Worm (Caenorhabditis elegans) whole organism, early embryonic: ENCODE measurements around the gene M02F4.1.

ENCODE experiments used
- B0310.2 ChIP-seq: sonication (generic microtip); optimal IDR thresholded peaks from 2 replicates; lab custom pipeline; 2016; ENCODE audit warnings: mild to moderate bottlenecking, missing genetic modification characterization, missing compliant biosample characterization
- F13C5.2 ChIP-seq: sonication (generic microtip); optimal IDR thresholded peaks from 2 replicates; lab custom pipeline; 2017; ENCODE audit warnings: mild to moderate bottlenecking, missing genetic modification characterization, inconsistent platforms, missing compliant biosample characterization
- aly-1 ChIP-seq: sonication (generic microtip); optimal IDR thresholded peaks from 2 replicates; lab custom pipeline; 2016; ENCODE audit warnings: missing genetic modification characterization, missing compliant biosample characterization
- ama-1 ChIP-seq: fragments of 150-350 bp; optimal IDR thresholded peaks from 2 replicates; lab custom pipeline; 2014
- ceh-13 ChIP-seq: fragments of 200-800 bp; sonication (Bioruptor generic); optimal IDR thresholded peaks from 2 replicates; lab custom pipeline; 2018; ENCODE audit warnings: mild to moderate bottlenecking, missing genetic modification characterization, missing compliant biosample characterization
- ceh-36 ChIP-seq: sonication (generic microtip); optimal IDR thresholded peaks from 2 replicates; lab custom pipeline; 2016; ENCODE audit warnings: missing genetic modification characterization, inconsistent platforms, missing compliant biosample characterization
- ets-7 ChIP-seq: sonication (generic microtip); optimal IDR thresholded peaks from 2 replicates; lab custom pipeline; 2016; ENCODE audit warnings: missing genotype, missing genetic modification characterization, missing compliant biosample characterization
- flt-1 ChIP-seq: fragments of 200-800 bp; sonication (Bioruptor generic); IDR thresholded peaks from 2 replicates; pipeline ENCODE4 v1.3.6; 2022; ENCODE audit warnings: missing genetic modification characterization, missing compliant biosample characterization
- hmbx-1 ChIP-seq: sonication (generic microtip); optimal IDR thresholded peaks from 2 replicates; lab custom pipeline; 2016; ENCODE audit warnings: mild to moderate bottlenecking, missing genetic modification characterization, missing compliant biosample characterization
- hmg-4 ChIP-seq: fragments of 200-800 bp; sonication (Bioruptor generic); optimal IDR thresholded peaks from 2 replicates; lab custom pipeline; 2018; ENCODE audit warnings: mild to moderate bottlenecking, missing genetic modification characterization, missing compliant biosample characterization
- hnd-1 ChIP-seq: sonication (generic microtip); optimal IDR thresholded peaks from 2 replicates; lab custom pipeline; 2016; ENCODE audit warnings: missing genetic modification characterization, missing compliant biosample characterization
- pes-1 ChIP-seq: fragments of 200-800 bp; sonication (Bioruptor generic); IDR thresholded peaks from 2 replicates; pipeline ENCODE4 v1.3.6; 2022; ENCODE audit warnings: missing genetic modification reagents, missing genetic modification characterization, missing compliant biosample characterization
- scrt-1 ChIP-seq: fragments of 200-800 bp; sonication (Bioruptor generic); IDR thresholded peaks from 2 replicates; pipeline ENCODE4 v1.3.6; 2022; ENCODE audit warnings: missing genetic modification characterization, missing compliant biosample characterization
- sea-1 ChIP-seq: fragments of 200-800 bp; sonication (Bioruptor generic); conservative IDR thresholded peaks from 2 replicates; pipeline ENCODE4 v1.3.6; 2022; ENCODE audit warnings: missing genetic modification characterization, missing compliant biosample characterization
- tbx-11 ChIP-seq: fragments of 200-800 bp; sonication (Bioruptor generic); IDR thresholded peaks from 2 replicates; pipeline ENCODE4 v1.3.6; 2022; ENCODE audit warnings: missing genetic modification characterization, missing compliant biosample characterization
- tbx-37 ChIP-seq: fragments of 200-800 bp; sonication (Bioruptor generic); conservative IDR thresholded peaks from 2 replicates; pipeline ENCODE4 v1.3.6; 2022; ENCODE audit warnings: missing genetic modification reagents, missing genetic modification characterization, missing compliant biosample characterization
- tra-4 ChIP-seq: sonication (generic microtip); optimal IDR thresholded peaks from 2 replicates; lab custom pipeline; 2017; ENCODE audit warnings: missing genetic modification characterization, missing compliant biosample characterization

M02F4.1 gene

ce11 chrX:3009190-3009589 is 19.7 kb downstream of the M02F4.1 start, which contains the start of gene Y48D7A.1:
Gene Y48D7A.1 (plus strand): TSS chrX:3009490.
- TF ChIP-seq ets-7 (tag; lab: Kevin White, UChicago) (no peak), B0310.2 (tag; lab: Kevin White, UChicago) (no peak), flt-1 (no peak), hnd-1 (tag; lab: Kevin White, UChicago) (no peak), pes-1 (GFP tag; lab: Robert Waterston, UW) (no peak), scrt-1 (GFP tag; lab: Robert Waterston, UW) (no peak)

- TF ChIP-seq hnd-1 (tag; lab: Kevin White, UChicago) = no peak
- no peak for TF ChIP-seq B0310.2 (tag; lab: Kevin White, UChicago)
- no peak for TF ChIP-seq flt-1
- no peak for TF ChIP-seq tra-4 (tag; lab: Kevin White, UChicago)
- TF ChIP-seq aly-1 (tag; lab: Kevin White, UChicago) = no peak
- TF ChIP-seq ceh-13 = no peak
- TF ChIP-seq ama-1 = no peak
- TF ChIP-seq hmbx-1 = no peak
- no peak for TF ChIP-seq ceh-36
- no peak for TF ChIP-seq tbx-37 (GFP tag; lab: Robert Waterston, UW)
- no peak for TF ChIP-seq ets-7 (tag; lab: Kevin White, UChicago)
- TF ChIP-seq tbx-11 (GFP tag; lab: Robert Waterston, UW) = no peak
- TF ChIP-seq pes-1 (GFP tag; lab: Robert Waterston, UW) = no peak
- TF ChIP-seq hmg-4 (GFP tag; lab: Kevin White, UChicago) = no peak
- TF ChIP-seq F13C5.2 (tag; lab: Kevin White, UChicago) = no peak
- no peak for TF ChIP-seq scrt-1 (GFP tag; lab: Robert Waterston, UW)
- TF ChIP-seq sea-1 (GFP tag; lab: Robert Waterston, UW) = no peak
These were observed 25.2 kb downstream of the M02F4.1 start, which contains the start of gene Y41G9A.6 for ce11 chrX:3003703-3004102. Gene Y41G9A.6 (minus strand): TSS chrX:3003803.

- TF ChIP-seq B0310.2 (tag; lab: Kevin White, UChicago) (no peak), F13C5.2 (tag; lab: Kevin White, UChicago) (no peak), hmg-4 (GFP tag; lab: Kevin White, UChicago) (no peak), flt-1 (no peak), hmbx-1 (no peak), tbx-11 (GFP tag; lab: Robert Waterston, UW) (no peak), pes-1 (GFP tag; lab: Robert Waterston, UW) (no peak), tbx-37 (GFP tag; lab: Robert Waterston, UW) (no peak), tra-4 (tag; lab: Kevin White, UChicago) (no peak), ets-7 (tag; lab: Kevin White, UChicago) (no peak), scrt-1 (GFP tag; lab: Robert Waterston, UW) (no peak), ceh-36 (no peak), sea-1 (GFP tag; lab: Robert Waterston, UW) (no peak), hnd-1 (tag; lab: Kevin White, UChicago) (no peak), aly-1 (tag; lab: Kevin White, UChicago) (no peak), ceh-13 (no peak), ama-1 (no peak)
These were observed 29.3 kb downstream of the M02F4.1 start, which contains the start of gene Y41G9A.17 for ce11 chrX:2999652-3000051. Gene Y41G9A.17 (minus strand): TSS chrX:2999752.

ce11 chrX:2996976-2997399 is 31.9 kb downstream of the M02F4.1 start:
- TF ChIP-seq aly-1 (tag; lab: Kevin White, UChicago) (no peak), hnd-1 (tag; lab: Kevin White, UChicago) (peak; percentile 37), tra-4 (tag; lab: Kevin White, UChicago) (no peak), ets-7 (tag; lab: Kevin White, UChicago) (peak; percentile 55), hmg-4 (GFP tag; lab: Kevin White, UChicago) (peak; percentile 80), B0310.2 (tag; lab: Kevin White, UChicago) (peak; percentile 5), tbx-37 (GFP tag; lab: Robert Waterston, UW) (peak; percentile 58; the same call in 1 of the 2 replicates), scrt-1 (GFP tag; lab: Robert Waterston, UW) (peak; percentile 67; the same call in 1 of the 2 replicates), F13C5.2 (tag; lab: Kevin White, UChicago) (peak; percentile 94), ceh-13 (no peak), pes-1 (GFP tag; lab: Robert Waterston, UW) (peak; percentile 76), flt-1 (peak; percentile 73)

DNA sequence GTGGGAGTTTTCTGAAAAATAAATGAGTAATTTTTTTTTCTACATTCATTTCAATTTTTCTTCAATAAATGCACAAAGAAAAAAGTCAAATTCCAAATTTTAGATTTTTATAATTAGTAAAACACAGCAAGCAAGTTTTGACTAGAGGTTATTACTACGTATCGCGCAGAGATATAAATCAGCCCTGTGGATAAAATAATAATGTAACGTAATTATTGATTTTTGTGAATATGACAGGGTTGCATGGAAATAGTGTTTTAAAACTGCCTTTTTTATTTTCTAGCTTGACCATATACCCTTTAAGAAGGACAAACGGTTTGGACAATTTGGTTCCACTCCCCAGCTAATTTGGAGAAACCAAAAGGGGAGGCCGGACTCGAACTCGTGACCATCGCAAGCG is 32.6 kb downstream of the M02F4.1 start:
- TF ChIP-seq aly-1 (tag; lab: Kevin White, UChicago) (no peak), B0310.2 (tag; lab: Kevin White, UChicago) (no peak), ceh-36 (no peak), hmbx-1 (no peak), tbx-11 (GFP tag; lab: Robert Waterston, UW) (no peak), hmg-4 (GFP tag; lab: Kevin White, UChicago) (no peak), ets-7 (tag; lab: Kevin White, UChicago) (no peak), tra-4 (tag; lab: Kevin White, UChicago) (no peak), sea-1 (GFP tag; lab: Robert Waterston, UW) (no peak), flt-1 (no peak), F13C5.2 (tag; lab: Kevin White, UChicago) (no peak), ceh-13 (no peak), tbx-37 (GFP tag; lab: Robert Waterston, UW) (no peak), pes-1 (GFP tag; lab: Robert Waterston, UW) (no peak), scrt-1 (GFP tag; lab: Robert Waterston, UW) (no peak), ama-1 (no peak), hnd-1 (tag; lab: Kevin White, UChicago) (no peak)

- TF ChIP-seq ama-1 (no peak), pes-1 (GFP tag; lab: Robert Waterston, UW) (0 out of 2 replicates have a peak, but pooled peaks have one; percentile 8)
These were observed 38.8 kb downstream of the M02F4.1 start for ce11 chrX:2990145-2990544.

DNA sequence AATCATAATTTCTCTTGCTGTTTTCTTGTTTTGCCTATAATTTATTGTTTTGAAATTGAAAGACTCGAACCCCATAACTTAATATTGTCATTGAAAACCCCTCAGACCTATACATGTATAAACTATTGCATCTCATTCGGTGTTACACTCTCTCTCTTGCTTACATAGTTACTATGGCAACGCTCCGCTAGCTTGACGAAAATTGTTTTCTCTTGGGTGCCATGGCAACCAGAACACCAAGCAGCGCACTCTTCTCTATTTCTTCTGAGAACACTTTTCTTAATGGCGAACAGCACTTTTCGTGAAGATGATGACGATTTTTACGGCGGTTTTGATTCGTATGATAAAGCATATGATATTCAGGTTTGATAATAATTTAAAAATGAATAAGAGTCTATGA is 44.9 kb downstream of the M02F4.1 start, which contains the start of gene osm-5:
Gene osm-5, plus strand, starts transcription at position 268 of the 400 bp plus-strand sequence.
- TF ChIP-seq tbx-37 (GFP tag; lab: Robert Waterston, UW) (no peak), F13C5.2 (tag; lab: Kevin White, UChicago) (no peak), tbx-11 (GFP tag; lab: Robert Waterston, UW) (no peak), flt-1 (no peak), ceh-13 (no peak), B0310.2 (tag; lab: Kevin White, UChicago) (no peak), hmg-4 (GFP tag; lab: Kevin White, UChicago) (no peak), aly-1 (tag; lab: Kevin White, UChicago) (no peak), scrt-1 (GFP tag; lab: Robert Waterston, UW) (no peak), ama-1 (no peak), ceh-36 (no peak), sea-1 (GFP tag; lab: Robert Waterston, UW) (no peak), hmbx-1 (no peak), tra-4 (tag; lab: Kevin White, UChicago) (no peak), ets-7 (tag; lab: Kevin White, UChicago) (no peak), pes-1 (GFP tag; lab: Robert Waterston, UW) (no peak), hnd-1 (tag; lab: Kevin White, UChicago) (no peak)
